Fruit fly (Drosophila melanogaster) whole organism, prepupa: ENCODE results near the gene CG4820.

Experiments used
- CG1621 ChIP-seq: fragments of 200-800 bp; sonication (Bioruptor generic); optimal IDR thresholded peaks from 3 replicates; lab custom pipeline; 2018; ENCODE audit warnings: missing biosample characterization, mild to moderate bottlenecking, missing genetic modification characterization
- CG16779 ChIP-seq: fragments of 200-800 bp; sonication (Bioruptor generic); optimal IDR thresholded peaks from 3 replicates; lab custom pipeline; 2017; ENCODE audit warnings: missing biosample characterization, mild to moderate bottlenecking, missing genetic modification characterization
- CG32006 ChIP-seq: fragments of 200-800 bp; sonication (Bioruptor generic); optimal IDR thresholded peaks from 3 replicates; lab custom pipeline; 2017; ENCODE audit warnings: missing biosample characterization, mild to moderate bottlenecking, missing genetic modification characterization
- CG6276 ChIP-seq: fragments of 200-800 bp; sonication (Bioruptor generic); optimal IDR thresholded peaks from 2 replicates; lab custom pipeline; 2017; ENCODE audit warnings: missing biosample characterization, mild to moderate bottlenecking, missing genetic modification characterization
- Hr4 ChIP-seq: fragments of 200-800 bp; sonication (Bioruptor generic); optimal IDR thresholded peaks from 3 replicates; lab custom pipeline; 2016; ENCODE audit warnings: missing biosample characterization, missing genetic modification characterization
- Lpt ChIP-seq: fragments of 200-800 bp; sonication (Bioruptor generic); optimal IDR thresholded peaks from 3 replicates; lab custom pipeline; 2016; ENCODE audit warnings: missing biosample characterization, missing genetic modification characterization
- fd59A ChIP-seq: fragments of 200-800 bp; sonication (Bioruptor generic); optimal IDR thresholded peaks from 2 replicates; lab custom pipeline; 2017; ENCODE audit warnings: missing biosample characterization, mild to moderate bottlenecking, missing genetic modification characterization, missing genetic modification reagents
- topi ChIP-seq: fragments of 200-800 bp; sonication (Bioruptor generic); optimal IDR thresholded peaks from 3 replicates; lab custom pipeline; 2016; ENCODE audit warnings: missing biosample characterization, missing genetic modification characterization

DNA sequence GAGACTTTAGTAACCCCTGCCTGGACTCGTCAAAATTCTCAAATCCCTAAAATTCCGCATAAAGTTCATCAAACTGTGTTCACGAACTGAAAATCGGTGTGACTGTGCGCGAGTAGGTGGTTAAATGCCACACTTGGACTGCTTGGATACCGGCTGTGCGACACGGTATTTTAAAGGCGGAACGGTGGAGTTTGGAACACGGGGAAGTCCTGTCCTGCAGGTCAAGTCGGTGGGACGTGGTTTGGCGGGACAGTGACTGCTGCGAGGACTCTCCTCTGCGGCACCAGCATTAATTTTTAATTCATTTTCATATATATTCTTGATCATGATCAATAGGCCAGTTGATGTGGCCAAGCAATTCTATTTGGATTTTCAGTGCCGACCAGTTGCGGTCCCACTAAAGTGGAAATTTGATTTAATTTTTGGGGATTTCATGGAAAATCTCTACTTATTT is 18.6 kb downstream of the CG4820 start, which contains the start of the genes Arfip and CG17721:
- TF ChIP-seq CG6276 (GFP tag; lab: Kevin White, UChicago) (no peak), CG1621 (peak; percentile 89), topi (GFP tag; lab: Kevin White, UChicago) (no peak), Hr4 (GFP tag; lab: Kevin White, UChicago) (no peak), CG32006 (no peak), CG16779 (tag; lab: Kevin White, UChicago) (no peak), fd59A (GFP tag; lab: Kevin White, UChicago) (no peak), Lpt (GFP tag; lab: Kevin White, UChicago) (no peak)
